Worm (Caenorhabditis elegans) whole organism, L2 larva: ENCODE results near the gene T28A11.16.

ENCODE experiments used
- C34F6.9 ChIP-seq: fragments of 150-350 bp; optimal IDR thresholded peaks from 2 replicates; lab custom pipeline; 2014; ENCODE audit warnings: missing biosample characterization, missing genetic modification characterization
- R02D3.7 ChIP-seq: fragments of 150-350 bp; optimal IDR thresholded peaks from 2 replicates; lab custom pipeline; 2014; ENCODE audit warnings: missing biosample characterization, missing genetic modification characterization
- Y55F3AM.14 ChIP-seq: fragments of 200-800 bp; sonication (Bioruptor generic); optimal IDR thresholded peaks from 2 replicates; lab custom pipeline; 2018; ENCODE audit warnings: mild to moderate bottlenecking, missing genetic modification characterization, missing compliant biosample characterization
- ZK546.5 ChIP-seq: sonication (generic microtip); optimal IDR thresholded peaks from 2 replicates; lab custom pipeline; 2017; ENCODE audit warnings: missing biosample characterization, missing genetic modification characterization
- alr-1 ChIP-seq: fragments of 150-350 bp; optimal IDR thresholded peaks from 2 replicates; lab custom pipeline; 2014; ENCODE audit warnings: missing biosample characterization, missing genetic modification characterization
- aly-2 ChIP-seq: fragments of 150-350 bp; optimal IDR thresholded peaks from 2 replicates; lab custom pipeline; 2014; ENCODE audit warnings: missing biosample characterization, missing genetic modification characterization
- ama-1 ChIP-seq: fragments of 150-350 bp; optimal IDR thresholded peaks from 2 replicates; lab custom pipeline; 2018; ENCODE audit warnings: inconsistent platforms
- blmp-1 ChIP-seq: sonication (generic microtip); optimal IDR thresholded peaks from 2 replicates; lab custom pipeline; 2017; ENCODE audit warnings: missing genetic modification characterization, mild to moderate bottlenecking, missing compliant biosample characterization, antibody characterized with exemption, moderate library complexity; ENCODE audit not compliant: insufficient read depth
- ceh-82 ChIP-seq: fragments of 150-350 bp; optimal IDR thresholded peaks from 2 replicates; lab custom pipeline; 2014; ENCODE audit warnings: missing biosample characterization, missing genetic modification characterization
- crh-2 ChIP-seq: sonication (generic microtip); optimal IDR thresholded peaks from 2 replicates; lab custom pipeline; 2017; ENCODE audit warnings: missing biosample characterization, missing genetic modification characterization
- egl-27 ChIP-seq: sonication (generic microtip); optimal IDR thresholded peaks from 3 replicates; lab custom pipeline; 2017; ENCODE audit warnings: missing biosample characterization, missing genetic modification reagents, missing genetic modification characterization
- elt-1 ChIP-seq: fragments of 150-350 bp; optimal IDR thresholded peaks from 2 replicates; lab custom pipeline; 2014; ENCODE audit warnings: missing biosample characterization, missing genetic modification characterization
- elt-3 ChIP-seq: sonication (generic microtip); optimal IDR thresholded peaks from 2 replicates; lab custom pipeline; 2017; ENCODE audit warnings: missing biosample characterization, missing genetic modification characterization
- fos-1 ChIP-seq: fragments of 150-350 bp; optimal IDR thresholded peaks from 2 replicates; lab custom pipeline; 2014; ENCODE audit warnings: missing biosample characterization, missing genetic modification characterization
- gmeb-1 ChIP-seq: fragments of 150-350 bp; optimal IDR thresholded peaks from 2 replicates; lab custom pipeline; 2014; ENCODE audit warnings: missing biosample characterization, missing genetic modification characterization
- lin-13 ChIP-seq: fragments of 150-350 bp; optimal IDR thresholded peaks from 2 replicates; lab custom pipeline; 2014; ENCODE audit warnings: missing biosample characterization, missing genetic modification reagents, missing genetic modification characterization
- mbf-1 ChIP-seq: sonication (generic microtip); optimal IDR thresholded peaks from 2 replicates; lab custom pipeline; 2017; ENCODE audit warnings: missing biosample characterization, missing genetic modification characterization
- mdl-1 ChIP-seq, 2 experiments: fragments of 150-350 bp in 1 of 2; sonication (generic microtip) in 1 of 2; optimal IDR thresholded peaks; 2 replicates each; lab custom pipeline; 2017; ENCODE audit warnings: missing biosample characterization in 2 of 2, missing genetic modification characterization in 2 of 2
- nhr-10 ChIP-seq: sonication (generic microtip); optimal IDR thresholded peaks from 2 replicates; lab custom pipeline; 2017; ENCODE audit warnings: missing biosample characterization, missing genetic modification characterization
- nhr-11 ChIP-seq: fragments of 150-350 bp; optimal IDR thresholded peaks from 2 replicates; lab custom pipeline; 2014; ENCODE audit warnings: missing biosample characterization, missing genetic modification characterization
- nhr-12 ChIP-seq: fragments of 150-350 bp; optimal IDR thresholded peaks from 2 replicates; lab custom pipeline; 2014; ENCODE audit warnings: missing biosample characterization, missing genetic modification characterization
- nhr-129 ChIP-seq: fragments of 150-350 bp; optimal IDR thresholded peaks from 2 replicates; lab custom pipeline; 2014; ENCODE audit warnings: missing biosample characterization, missing genetic modification characterization
- nhr-21 ChIP-seq: fragments of 150-350 bp; optimal IDR thresholded peaks from 2 replicates; lab custom pipeline; 2014; ENCODE audit warnings: missing biosample characterization, missing genetic modification characterization
- nhr-23 ChIP-seq: fragments of 150-350 bp; optimal IDR thresholded peaks from 2 replicates; lab custom pipeline; 2014; ENCODE audit warnings: missing biosample characterization, missing genetic modification reagents, missing genetic modification characterization
- nhr-237 ChIP-seq: fragments of 150-350 bp; optimal IDR thresholded peaks from 2 replicates; lab custom pipeline; 2014; ENCODE audit warnings: missing biosample characterization, missing genetic modification characterization
- nhr-6 ChIP-seq: fragments of 150-350 bp; optimal IDR thresholded peaks from 2 replicates; lab custom pipeline; 2014; ENCODE audit warnings: missing biosample characterization, missing genetic modification characterization
- nhr-77 ChIP-seq: fragments of 150-350 bp; optimal IDR thresholded peaks from 2 replicates; lab custom pipeline; 2014; ENCODE audit warnings: missing biosample characterization, missing genetic modification characterization
- peb-1 ChIP-seq: fragments of 150-350 bp; optimal IDR thresholded peaks from 2 replicates; lab custom pipeline; 2014; ENCODE audit warnings: missing biosample characterization, missing genetic modification characterization
- sem-4 ChIP-seq: fragments of 150-350 bp; optimal IDR thresholded peaks from 2 replicates; lab custom pipeline; 2014; ENCODE audit warnings: missing biosample characterization, missing genetic modification reagents, missing genetic modification characterization
- skn-1 ChIP-seq: sonication (generic microtip); optimal IDR thresholded peaks from 2 replicates; lab custom pipeline; 2017; ENCODE audit warnings: missing biosample characterization, missing genetic modification characterization
- sma-3 ChIP-seq: sonication (generic microtip); optimal IDR thresholded peaks from 2 replicates; lab custom pipeline; 2016; ENCODE audit warnings: missing genetic modification reagents, missing genetic modification characterization, missing compliant biosample characterization
- sma-9 ChIP-seq, 2 experiments: fragments of 150-350 bp in 1 of 2; sonication (generic microtip) in 1 of 2; optimal IDR thresholded peaks; 2 replicates each; lab custom pipeline; 2014 to 2016; ENCODE audit warnings: missing genetic modification characterization in 2 of 2, mild to moderate bottlenecking in 1 of 2, missing biosample characterization in 1 of 2, missing compliant biosample characterization in 1 of 2, missing genetic modification reagents in 1 of 2, moderate library complexity in 1 of 2
- snpc-4 ChIP-seq: fragments of 150-350 bp; optimal IDR thresholded peaks from 2 replicates; lab custom pipeline; 2014; ENCODE audit warnings: missing biosample characterization, missing genetic modification characterization
- unc-39 ChIP-seq: fragments of 150-350 bp; optimal IDR thresholded peaks from 2 replicates; lab custom pipeline; 2014; ENCODE audit warnings: missing biosample characterization, missing genetic modification characterization
- unc-55 ChIP-seq: fragments of 150-350 bp; sonication (generic microtip); optimal IDR thresholded peaks from 3 replicates; lab custom pipeline; 2014; ENCODE audit warnings: missing biosample characterization, missing genetic modification reagents, missing genetic modification characterization
- unc-62 ChIP-seq: fragments of 150-350 bp; optimal IDR thresholded peaks from 2 replicates; lab custom pipeline; 2014; ENCODE audit warnings: missing biosample characterization, missing genetic modification reagents, missing genetic modification characterization
- zag-1 ChIP-seq: fragments of 150-350 bp; optimal IDR thresholded peaks from 2 replicates; lab custom pipeline; 2014; ENCODE audit warnings: missing biosample characterization, missing genetic modification characterization
- ztf-1 ChIP-seq: fragments of 200-800 bp; sonication (Bioruptor generic); conservative IDR thresholded peaks from 2 replicates; pipeline ENCODE4 v1.3.6; 2022; ENCODE audit warnings: missing genetic modification characterization, missing compliant biosample characterization
- ztf-4 ChIP-seq: fragments of 150-350 bp; optimal IDR thresholded peaks from 2 replicates; lab custom pipeline; 2014; ENCODE audit warnings: missing biosample characterization, missing genetic modification characterization

Gene T28A11.16

ce11 chrV:3260075-3260474 is 1.1 kb upstream of the T28A11.16 start, which contains the start of gene srbc-5:
srbc-5 (plus strand) TSS chrV:3260375.
- TF ChIP-seq nhr-6 (tag; lab: Kevin White, UChicago) (no peak), R02D3.7 (tag; lab: Kevin White, UChicago) (no peak), unc-55 (no peak), blmp-1 (tag; lab: Kevin White, UChicago) (no peak), mbf-1 (tag; lab: Kevin White, UChicago) (no peak), ceh-82 (tag; lab: Kevin White, UChicago) (no peak), nhr-23 (tag; lab: Kevin White, UChicago) (no peak), nhr-237 (tag; lab: Kevin White, UChicago) (no peak), ztf-1 (GFP tag; lab: Robert Waterston, UW) (no peak), nhr-12 (no peak), nhr-11 (tag; lab: Kevin White, UChicago) (no peak), unc-62 (GFP tag; lab: Kevin White, UChicago) (no peak), sma-3 (GFP tag; lab: Kevin White, UChicago) (no peak), gmeb-1 (tag; lab: Kevin White, UChicago) (no peak), sem-4 (no peak), alr-1 (no peak), aly-2 (no peak), crh-2 (tag; lab: Kevin White, UChicago) (no peak)
- TF ChIP-seq, all 48 proteins: peak for 0

- TF ChIP-seq nhr-10 (tag; lab: Kevin White, UChicago): no peak
- TF ChIP-seq fos-1 (tag; lab: Kevin White, UChicago): no peak
- no peak for TF ChIP-seq gmeb-1 (tag; lab: Kevin White, UChicago)
- no peak for TF ChIP-seq crh-2 (tag; lab: Kevin White, UChicago)
- TF ChIP-seq nhr-12: no peak
- no peak for TF ChIP-seq nhr-6 (tag; lab: Kevin White, UChicago)
- TF ChIP-seq mdl-1 (tag; optimal IDR thresholded peaks at IDR 0.05; lab: Kevin White, UChicago): no peak
- TF ChIP-seq sma-9 (GFP tag; optimal IDR thresholded peaks at IDR 0.05; lab: Kevin White, UChicago): no peak
- TF ChIP-seq sma-9 (tag; optimal IDR thresholded peaks at IDR 0.05; lab: Kevin White, UChicago): no peak
- TF ChIP-seq ztf-1 (GFP tag; lab: Robert Waterston, UW): no peak
- TF ChIP-seq, all 48 proteins: peak for 0
These were observed 1.7 kb downstream of the T28A11.16 start, which contains the start of gene T28A11.22 for ce11 chrV:3257277-3257676. T28A11.22 (plus strand) TSS chrV:3257577.

ce11 chrV:3256809-3257208 is 2.2 kb downstream of the T28A11.16 start:
- no peak for TF ChIP-seq sem-4
- no peak for TF ChIP-seq R02D3.7 (tag; lab: Kevin White, UChicago)
- TF ChIP-seq nhr-21 (tag; lab: Kevin White, UChicago): no peak
- TF ChIP-seq ztf-1 (GFP tag; lab: Robert Waterston, UW): no peak
- no peak for TF ChIP-seq unc-55
- TF ChIP-seq mbf-1 (tag; lab: Kevin White, UChicago): no peak
- no peak for TF ChIP-seq elt-1 (tag; lab: Kevin White, UChicago)
- TF ChIP-seq ZK546.5 (tag; lab: Kevin White, UChicago): no peak
- TF ChIP-seq blmp-1 (tag; lab: Kevin White, UChicago): no peak
- TF ChIP-seq ama-1 (lab: Kevin White, UChicago): no peak
- TF ChIP-seq unc-39: no peak
- no peak for TF ChIP-seq Y55F3AM.14 (GFP tag; lab: Kevin White, UChicago)
- TF ChIP-seq gmeb-1 (tag; lab: Kevin White, UChicago): no peak
- no peak for TF ChIP-seq unc-62 (GFP tag; lab: Kevin White, UChicago)
- no peak for TF ChIP-seq elt-3 (tag; lab: Kevin White, UChicago)

- TF ChIP-seq ama-1 (lab: Kevin White, UChicago) (no peak), nhr-77 (tag; lab: Kevin White, UChicago) (no peak), ztf-4 (tag; lab: Kevin White, UChicago) (no peak), snpc-4 (tag; lab: Kevin White, UChicago) (no peak), nhr-12 (no peak), gmeb-1 (tag; lab: Kevin White, UChicago) (no peak), lin-13 (GFP tag; lab: Kevin White, UChicago) (no peak), fos-1 (tag; lab: Kevin White, UChicago) (no peak), mdl-1 (tag; optimal IDR thresholded peaks at IDR 0.05; lab: Kevin White, UChicago) (no peak), blmp-1 (tag; lab: Kevin White, UChicago) (no peak), nhr-129 (tag; lab: Kevin White, UChicago) (no peak), skn-1 (tag; lab: Kevin White, UChicago) (no peak), zag-1 (no peak), sem-4 (no peak), C34F6.9 (tag; lab: Kevin White, UChicago) (no peak), nhr-6 (tag; lab: Kevin White, UChicago) (no peak), aly-2 (no peak), peb-1 (tag; lab: Kevin White, UChicago) (no peak), egl-27 (tag; lab: Kevin White, UChicago) (no peak)
- TF ChIP-seq, all 48 proteins: peak for 0
These were observed 3.0 kb downstream of the T28A11.16 start, which contains the start of gene srt-63 for ce11 chrV:3256051-3256450. srt-63 (minus strand) TSS chrV:3256151.
